Fruit fly (Drosophila melanogaster) whole organism, embryonic: ENCODE measurements around the gene CG18557.

Experiments
- BEAF-32 ChIP-seq: fragments of 200-800 bp; sonication (Bioruptor generic); optimal IDR thresholded peaks from 3 replicates; lab custom pipeline; 2017; ENCODE audit warnings: missing biosample characterization, missing genetic modification characterization, mild to moderate bottlenecking, moderate library complexity, missing genetic modification reagents
- Bgb ChIP-seq: fragments of 200-800 bp; sonication (Bioruptor generic); IDR thresholded peaks from 2 replicates; pipeline ENCODE4 v1.3.6; 2022; ENCODE audit warnings: missing biosample characterization, missing genetic modification characterization; ENCODE audit not compliant: partially characterized antibody
- Blimp-1 ChIP-seq: fragments of 200-800 bp; sonication (Bioruptor generic); optimal IDR thresholded peaks from 3 replicates; lab custom pipeline; 2018; ENCODE audit warnings: missing biosample characterization, missing genetic modification characterization, mild to moderate bottlenecking, moderate library complexity, missing genetic modification reagents
- CG10431 ChIP-seq: fragments of 200-800 bp; sonication (Bioruptor generic); optimal IDR thresholded peaks from 3 replicates; lab custom pipeline; 2018; ENCODE audit warnings: missing biosample characterization, mild to moderate bottlenecking, missing genetic modification characterization
- CG10565 ChIP-seq: fragments of 200-800 bp; sonication (Bioruptor generic); optimal IDR thresholded peaks from 3 replicates; lab custom pipeline; 2016; ENCODE audit warnings: missing biosample characterization, mild to moderate bottlenecking, missing genetic modification characterization
- CG17385 ChIP-seq: fragments of 200-800 bp; sonication (Bioruptor generic); optimal IDR thresholded peaks from 3 replicates; lab custom pipeline; 2018; ENCODE audit warnings: missing biosample characterization, mild to moderate bottlenecking, missing genetic modification characterization
- CG17802 ChIP-seq: fragments of 200-800 bp; sonication (Bioruptor generic); optimal IDR thresholded peaks from 2 replicates; lab custom pipeline; 2018; ENCODE audit warnings: missing biosample characterization, mild to moderate bottlenecking, missing genetic modification characterization, moderate library complexity
- CG1832 ChIP-seq: fragments of 200-800 bp; sonication (Bioruptor generic); optimal IDR thresholded peaks from 2 replicates; lab custom pipeline; 2017; ENCODE audit warnings: missing biosample characterization, mild to moderate bottlenecking, missing genetic modification characterization, inconsistent platforms
- CG5180 ChIP-seq: fragments of 200-800 bp; sonication (Bioruptor generic); optimal IDR thresholded peaks from 3 replicates; lab custom pipeline; 2017; ENCODE audit warnings: missing biosample characterization, missing genetic modification characterization, mild to moderate bottlenecking, moderate library complexity, missing genetic modification reagents
- CG6254 ChIP-seq: fragments of 200-800 bp; sonication (Bioruptor generic); optimal IDR thresholded peaks from 3 replicates; lab custom pipeline; 2017; ENCODE audit warnings: mild to moderate bottlenecking, missing biosample characterization, missing genetic modification reagents, missing genetic modification characterization
- CG7987 ChIP-seq: fragments of 200-800 bp; sonication (Bioruptor generic); optimal IDR thresholded peaks from 2 replicates; lab custom pipeline; 2018; ENCODE audit warnings: missing biosample characterization, mild to moderate bottlenecking, missing genetic modification characterization, moderate library complexity
- CG8089 ChIP-seq: fragments of 200-800 bp; sonication (Bioruptor generic); optimal IDR thresholded peaks from 3 replicates; lab custom pipeline; 2016; ENCODE audit warnings: missing biosample characterization, missing genetic modification characterization
- CG9609 ChIP-seq: fragments of 200-800 bp; sonication (Bioruptor generic); optimal IDR thresholded peaks from 3 replicates; lab custom pipeline; 2016; ENCODE audit warnings: missing biosample characterization, missing genetic modification characterization
- CoRest ChIP-seq: fragments of 200-800 bp; sonication (Bioruptor generic); optimal IDR thresholded peaks from 3 replicates; lab custom pipeline; 2018; ENCODE audit warnings: missing biosample characterization, mild to moderate bottlenecking, missing genetic modification characterization, moderate library complexity
- E2f2 ChIP-seq: fragments of 200-800 bp; sonication (Bioruptor generic); IDR thresholded peaks from 2 replicates; pipeline ENCODE4 v1.3.6; 2022; ENCODE audit warnings: missing biosample characterization, missing genetic modification characterization
- Elba2 ChIP-seq: fragments of 200-800 bp; sonication (Bioruptor generic); optimal IDR thresholded peaks from 3 replicates; lab custom pipeline; 2016; ENCODE audit warnings: missing biosample characterization, missing genetic modification characterization
- H2.0 ChIP-seq: fragments of 200-800 bp; sonication (Bioruptor generic); IDR thresholded peaks from 2 replicates; pipeline ENCODE4 v1.3.6; 2022; ENCODE audit warnings: missing biosample characterization, missing genetic modification characterization
- Hey ChIP-seq: fragments of 200-800 bp; sonication (Bioruptor generic); optimal IDR thresholded peaks from 3 replicates; lab custom pipeline; 2018; ENCODE audit warnings: missing biosample characterization, mild to moderate bottlenecking, missing genetic modification characterization
- MTF-1 ChIP-seq: fragments of 200-800 bp; sonication (Bioruptor generic); optimal IDR thresholded peaks from 2 replicates; lab custom pipeline; 2018; ENCODE audit warnings: missing biosample characterization, mild to moderate bottlenecking, missing genetic modification characterization, borderline replicate concordance
- amos ChIP-seq: fragments of 200-800 bp; sonication (Bioruptor generic); IDR thresholded peaks from 2 replicates; pipeline ENCODE4 v1.3.6; 2022; ENCODE audit warnings: missing biosample characterization, missing genetic modification characterization; ENCODE audit not compliant: partially characterized antibody
- az2 ChIP-seq: fragments of 200-800 bp; sonication (Bioruptor generic); optimal IDR thresholded peaks from 3 replicates; lab custom pipeline; 2016; ENCODE audit warnings: missing biosample characterization, missing genetic modification characterization
- bcd ChIP-seq: fragments of 200-800 bp; sonication (Bioruptor generic); optimal IDR thresholded peaks from 2 replicates; lab custom pipeline; 2017; ENCODE audit warnings: missing biosample characterization, mild to moderate bottlenecking, missing genetic modification characterization
- bigmax ChIP-seq: fragments of 200-800 bp; sonication (Bioruptor generic); optimal IDR thresholded peaks from 2 replicates; lab custom pipeline; 2018; ENCODE audit warnings: missing biosample characterization, mild to moderate bottlenecking, missing genetic modification characterization
- chn ChIP-seq: fragments of 200-800 bp; sonication (Bioruptor generic); optimal IDR thresholded peaks from 2 replicates; lab custom pipeline; 2016; ENCODE audit warnings: missing biosample characterization, missing genetic modification characterization
- crol ChIP-seq: fragments of 200-800 bp; sonication (Bioruptor generic); IDR thresholded peaks from 2 replicates; pipeline ENCODE4 v1.3.6; 2022; ENCODE audit warnings: missing biosample characterization, missing genetic modification characterization
- crp ChIP-seq, 2 experiments: fragments of 200-800 bp; sonication (Bioruptor generic); optimal IDR thresholded peaks; 2 replicates in 1 of 2; 3 replicates in 1 of 2; lab custom pipeline; 2017; ENCODE audit warnings: missing biosample characterization in 2 of 2, missing genetic modification characterization in 2 of 2, mild to moderate bottlenecking in 1 of 2, moderate library complexity in 1 of 2
- dm ChIP-seq: fragments of 200-800 bp; sonication (Bioruptor generic); optimal IDR thresholded peaks from 3 replicates; lab custom pipeline; 2016; ENCODE audit warnings: missing biosample characterization, missing genetic modification characterization
- dmrt99B ChIP-seq: fragments of 200-800 bp; sonication (Bioruptor generic); optimal IDR thresholded peaks from 2 replicates; lab custom pipeline; 2018; ENCODE audit warnings: missing biosample characterization, mild to moderate bottlenecking, missing genetic modification characterization, moderate library complexity
- ewg ChIP-seq: fragments of 200-800 bp; sonication (Bioruptor generic); optimal IDR thresholded peaks from 3 replicates; lab custom pipeline; 2017; ENCODE audit warnings: mild to moderate bottlenecking, missing biosample characterization, missing genetic modification reagents, missing genetic modification characterization
- fru ChIP-seq: fragments of >200 bp; optimal IDR thresholded peaks from 2 replicates; lab custom pipeline; 2017
- gce ChIP-seq: fragments of 200-800 bp; sonication (Bioruptor generic); IDR thresholded peaks from 3 replicates; pipeline ENCODE4 v1.3.6; 2022; ENCODE audit warnings: missing biosample characterization, missing genetic modification characterization
- ham ChIP-seq: fragments of 200-800 bp; sonication (Bioruptor generic); IDR thresholded peaks from 2 replicates; pipeline ENCODE4 v1.3.6; 2022; ENCODE audit warnings: missing biosample characterization, missing genetic modification characterization
- inv ChIP-seq: fragments of 200-800 bp; sonication (Bioruptor generic); IDR thresholded peaks from 2 replicates; pipeline ENCODE4 v1.3.6; 2022; ENCODE audit warnings: missing biosample characterization, missing genetic modification characterization; ENCODE audit not compliant: partially characterized antibody
- lmd ChIP-seq: fragments of 200-800 bp; sonication (Bioruptor generic); IDR thresholded peaks from 2 replicates; pipeline ENCODE4 v1.3.6; 2022; ENCODE audit warnings: missing biosample characterization, missing genetic modification characterization
- lola ChIP-seq, 3 experiments: fragments of >200 bp in 2 of 3; fragments of 200-800 bp in 1 of 3; sonication (Bioruptor generic) in 1 of 3; optimal IDR thresholded peaks; 2 replicates each; lab custom pipeline; 2017 to 2019; ENCODE audit warnings: missing biosample characterization in 3 of 3, missing genetic modification characterization in 3 of 3, mild to moderate bottlenecking in 1 of 3, moderate library complexity in 1 of 3
- onecut ChIP-seq: fragments of 200-800 bp; sonication (Bioruptor generic); IDR thresholded peaks from 2 replicates; pipeline ENCODE4 v1.3.6; 2022; ENCODE audit warnings: missing biosample characterization, missing genetic modification characterization
- pan ChIP-seq, 4 experiments: fragments of >200 bp in 3 of 4; fragments of 200-800 bp in 1 of 4; sonication (Bioruptor generic) in 1 of 4; optimal IDR thresholded peaks in 3 of 4; IDR thresholded peaks in 1 of 4; 2 replicates each; pipeline versions ENCODE4 v1.3.6 to Lab custom; 2017 to 2022; ENCODE audit warnings: missing biosample characterization in 2 of 4, missing genetic modification characterization in 2 of 4, mixed read lengths in 1 of 4
- peb ChIP-seq: fragments of 200-800 bp; sonication (Bioruptor generic); IDR thresholded peaks from 2 replicates; pipeline ENCODE4 v1.3.6; 2022; ENCODE audit warnings: missing biosample characterization, missing genetic modification characterization
- pho ChIP-seq: fragments of 200-800 bp; sonication (Bioruptor generic); optimal IDR thresholded peaks from 2 replicates; lab custom pipeline; 2016; ENCODE audit warnings: missing biosample characterization, missing genetic modification characterization
- repo ChIP-seq: fragments of 200-800 bp; sonication (Bioruptor generic); optimal IDR thresholded peaks from 2 replicates; lab custom pipeline; 2016; ENCODE audit warnings: missing biosample characterization, missing genetic modification characterization
- tin ChIP-seq: fragments of 200-800 bp; sonication (Bioruptor generic); optimal IDR thresholded peaks from 3 replicates; lab custom pipeline; 2016; ENCODE audit warnings: missing biosample characterization, missing genetic modification characterization
- trem ChIP-seq: fragments of 200-800 bp; optimal IDR thresholded peaks from 3 replicates; lab custom pipeline; 2019; ENCODE audit warnings: missing biosample characterization, mild to moderate bottlenecking, missing genetic modification characterization, moderate library complexity
- tup ChIP-seq: fragments of 200-800 bp; sonication (Bioruptor generic); optimal IDR thresholded peaks from 2 replicates; lab custom pipeline; 2016; ENCODE audit warnings: missing biosample characterization, mild to moderate bottlenecking, missing genetic modification characterization, moderate library complexity
- unc-4 ChIP-seq: fragments of 200-800 bp; sonication (Bioruptor generic); IDR thresholded peaks from 2 replicates; pipeline ENCODE4 v1.3.6; 2022; ENCODE audit warnings: missing biosample characterization, missing genetic modification characterization; ENCODE audit not compliant: partially characterized antibody
- zen2 ChIP-seq: fragments of 200-800 bp; sonication (Bioruptor generic); IDR thresholded peaks from 3 replicates; pipeline ENCODE4 v1.3.6; 2022; ENCODE audit warnings: missing biosample characterization, missing genetic modification characterization; ENCODE audit not compliant: partially characterized antibody

CG18557 gene

dm6 chr2L:2829637-2830340 lies 15.7 kb downstream of the CG18557 start, which contains the start of gene Duox (continued):
- TF ChIP-seq unc-4 (GFP tag; lab: Robert Waterston, UW) = 0 out of 2 replicates have a peak, but pooled peaks have one; percentile 18
- no peak for TF ChIP-seq CG7987 (GFP tag; lab: Kevin White, UChicago)
- peak; percentile 20 for TF ChIP-seq CG1832 (GFP tag; lab: Kevin White, UChicago)
- TF ChIP-seq bcd (GFP tag; lab: Kevin White, UChicago) = no peak
- peak; percentile 48 for TF ChIP-seq CG9609 (GFP tag; lab: Kevin White, UChicago)
- TF ChIP-seq dm = peak; percentile 14
- no peak for TF ChIP-seq gce
- no peak for TF ChIP-seq BEAF-32 (GFP tag; lab: Kevin White, UChicago)
- no peak for TF ChIP-seq H2.0 (GFP tag; lab: Robert Waterston, UW)
- TF ChIP-seq E2f2 (GFP tag; lab: Robert Waterston, UW) = no peak
- peak; percentile 90 for TF ChIP-seq CG5180
- TF ChIP-seq Bgb = peak; percentile 21; the same call in 1 of the 2 replicates

dm6 chr2L:2825406-2825805 lies 20.1 kb downstream of the CG18557 start, which contains the start of gene CG3123:
Gene CG3123, minus strand, starts transcription at chr2L:2825506.
- TF ChIP-seq bigmax (GFP tag; lab: Kevin White, UChicago) (no peak), Blimp-1 (GFP tag; lab: Kevin White, UChicago) (peak; percentile 1)

dm6 chr2L:2815673-2816072 lies 29.9 kb downstream of the CG18557 start, which contains the start of gene G6P:
Gene G6P, minus strand, starts transcription at chr2L:2815760.
- no peak for TF ChIP-seq az2 (GFP tag; lab: Kevin White, UChicago)
- no peak for TF ChIP-seq trem (tag; lab: Kevin White, UChicago)
- TF ChIP-seq amos = no peak
- TF ChIP-seq ham = no peak
- no peak for TF ChIP-seq tup (GFP tag; lab: Kevin White, UChicago)
- no peak for TF ChIP-seq repo (GFP tag; lab: Kevin White, UChicago)
- no peak for TF ChIP-seq MTF-1 (GFP tag; lab: Kevin White, UChicago)
- no peak for TF ChIP-seq zen2 (GFP tag; lab: Robert Waterston, UW)
- TF ChIP-seq CG6254 (GFP tag; lab: Kevin White, UChicago) = no peak
- TF ChIP-seq crp (GFP tag; optimal IDR thresholded peaks at IDR 0.05; lab: Kevin White, UChicago) = peak in 1 of 2 experiments; percentile 70
- TF ChIP-seq lmd (GFP tag; lab: Robert Waterston, UW) = no peak
- no peak for TF ChIP-seq inv (GFP tag; lab: Robert Waterston, UW)
- TF ChIP-seq CG10565 (GFP tag; lab: Kevin White, UChicago) = no peak
- TF ChIP-seq CG10431 (GFP tag; lab: Kevin White, UChicago) = no peak
- no peak for TF ChIP-seq fru (lab: Kevin White, UChicago)
- TF ChIP-seq onecut = no peak
- TF ChIP-seq lola (GFP tag; optimal IDR thresholded peaks at IDR 0.05; lab: Kevin White, UChicago) = no peak
- TF ChIP-seq CoRest (tag; lab: Kevin White, UChicago) = no peak
- peak; percentile 100 for TF ChIP-seq ewg
- no peak for TF ChIP-seq Elba2
- TF ChIP-seq pho (GFP tag; lab: Kevin White, UChicago) = no peak
- no peak for TF ChIP-seq crol (GFP tag; lab: Robert Waterston, UW)
- TF ChIP-seq chn (GFP tag; lab: Kevin White, UChicago) = no peak
- TF ChIP-seq pan (optimal IDR thresholded peaks at IDR 0.05; lab: Kevin White, UChicago) = no peak
- no peak for TF ChIP-seq pan (GFP tag; optimal IDR thresholded peaks at IDR 0.05 in 1 of 2, IDR thresholded peaks at IDR 0.05 in 1 of 2)
- no peak for TF ChIP-seq tin (GFP tag; lab: Kevin White, UChicago)
- TF ChIP-seq CG8089 (GFP tag; lab: Kevin White, UChicago) = no peak
- TF ChIP-seq peb (GFP tag; lab: Robert Waterston, UW) = no peak
- TF ChIP-seq CG17802 (tag; lab: Kevin White, UChicago) = no peak
- no peak for TF ChIP-seq dmrt99B (tag; lab: Kevin White, UChicago)
- no peak for TF ChIP-seq Hey (tag; lab: Kevin White, UChicago)
- TF ChIP-seq CG17385 (GFP tag; lab: Kevin White, UChicago) = no peak
